Worm (Caenorhabditis elegans): Measurements from ENCODE around the gene F55H2.8.

F55H2.8 gene

DNA sequence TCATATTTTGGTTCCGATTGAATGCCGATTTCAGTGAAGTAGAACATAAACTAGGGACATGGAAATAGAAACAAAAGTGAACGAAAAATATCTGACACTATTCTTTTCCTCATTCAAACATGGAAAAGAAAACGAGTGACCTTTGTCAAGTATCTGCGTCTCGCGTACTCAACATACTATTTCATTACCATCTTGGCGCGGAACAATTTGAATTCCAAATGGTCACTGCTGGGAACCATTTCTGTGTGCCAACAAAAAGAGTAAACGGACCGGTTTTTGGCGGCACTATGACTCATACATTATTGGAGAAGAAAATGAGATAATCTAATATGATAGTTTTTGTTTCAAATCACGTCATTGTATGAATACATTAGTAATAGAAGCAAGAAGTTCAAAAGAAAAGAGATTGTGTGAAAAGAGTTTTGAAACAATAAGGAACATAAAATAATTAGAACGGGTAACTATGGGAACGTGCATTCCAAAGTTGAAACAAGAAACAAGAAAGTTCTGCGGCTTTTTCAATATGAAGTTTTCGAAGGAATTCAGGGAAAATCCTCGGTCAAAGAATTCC is 31.2 kb upstream of the F55H2.8 start:
- no peak for TF ChIP-seq snpc-1.3 (tag; optimal IDR thresholded peaks at IDR 0.05; ENCODE audit: insufficient read depth)
- TF ChIP-seq akir-1 (GFP tag; optimal IDR thresholded peaks at IDR 0.05): no peak
- no peak for TF ChIP-seq tlf-1 (GFP tag; optimal IDR thresholded peaks at IDR 0.05)
- no peak for TF ChIP-seq F23B12.7 (tag; optimal IDR thresholded peaks at IDR 0.05; ENCODE audit: insufficient read depth)
- TF ChIP-seq madf-10 (tag; optimal IDR thresholded peaks at IDR 0.05): no peak
- TF ChIP-seq D2030.7 (GFP tag; IDR thresholded peaks at IDR 0.05): no peak
- TF ChIP-seq ets-4 (GFP tag; optimal IDR thresholded peaks at IDR 0.05): no peak
- no peak for TF ChIP-seq hlh-12 (tag; optimal IDR thresholded peaks at IDR 0.05)
- TF ChIP-seq ztf-6 (GFP tag; IDR thresholded peaks at IDR 0.05): no peak
- no peak for TF ChIP-seq hmg-20 (GFP tag; IDR thresholded peaks at IDR 0.05)
- no peak for TF ChIP-seq dpl-1 (GFP tag; optimal IDR thresholded peaks at IDR 0.05)
- TF ChIP-seq xnd-1 (tag; optimal IDR thresholded peaks at IDR 0.05): no peak
- TF ChIP-seq ztf-28 (GFP tag; IDR thresholded peaks at IDR 0.05): no peak
- TF ChIP-seq F52B5.7 (tag; optimal IDR thresholded peaks at IDR 0.05): no peak
- TF ChIP-seq F55B11.4 (tag; optimal IDR thresholded peaks at IDR 0.05; ENCODE audit: borderline replicate concordance, insufficient read depth): no peak
- TF ChIP-seq snpc-1.1 (tag; optimal IDR thresholded peaks at IDR 0.05; ENCODE audit: insufficient read depth): no peak
- TF ChIP-seq bed-1 (GFP tag; IDR thresholded peaks at IDR 0.05): no peak
- no peak for TF ChIP-seq snpc-3.4 (tag; optimal IDR thresholded peaks at IDR 0.05)
- no peak for TF ChIP-seq nhr-179 (tag; optimal IDR thresholded peaks at IDR 0.05)

DNA sequence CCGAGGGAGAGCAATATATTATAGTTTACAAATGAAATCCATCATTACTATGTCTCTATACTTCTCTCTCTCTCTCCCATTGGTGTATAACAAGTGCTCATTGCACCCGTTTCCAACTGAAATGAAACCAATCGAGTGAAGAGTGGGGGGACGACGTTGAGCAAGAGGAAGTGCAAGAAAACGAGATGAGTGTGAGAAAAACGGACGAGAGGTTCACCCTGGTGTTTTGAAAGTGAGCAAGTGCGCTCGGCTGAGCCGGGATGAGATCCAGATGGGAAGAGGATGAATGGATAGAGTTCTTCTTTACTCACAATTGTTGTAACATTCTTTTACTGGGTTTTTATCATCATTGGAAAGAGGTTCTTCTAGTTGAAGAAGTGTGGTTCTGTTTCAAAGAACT is 30.0 kb upstream of the F55H2.8 start:
- no peak for TF ChIP-seq F10E7.11 (tag; optimal IDR thresholded peaks at IDR 0.05)
- TF ChIP-seq ztf-28 (GFP tag; IDR thresholded peaks at IDR 0.05): no peak
- TF ChIP-seq ceh-27 (GFP tag; optimal IDR thresholded peaks at IDR 0.05): peak; percentile 20
- no peak for TF ChIP-seq T07F8.4 (tag; optimal IDR thresholded peaks at IDR 0.05)
- TF ChIP-seq mcd-1 (GFP tag; IDR thresholded peaks at IDR 0.05): 0 out of 2 replicates have a peak, but pooled peaks have one; percentile 25
- TF ChIP-seq lin-35 (GFP tag; optimal IDR thresholded peaks at IDR 0.05): peak in 1 of 3 experiments; percentile 19
- TF ChIP-seq athp-1 (tag; optimal IDR thresholded peaks at IDR 0.05): no peak

DNA sequence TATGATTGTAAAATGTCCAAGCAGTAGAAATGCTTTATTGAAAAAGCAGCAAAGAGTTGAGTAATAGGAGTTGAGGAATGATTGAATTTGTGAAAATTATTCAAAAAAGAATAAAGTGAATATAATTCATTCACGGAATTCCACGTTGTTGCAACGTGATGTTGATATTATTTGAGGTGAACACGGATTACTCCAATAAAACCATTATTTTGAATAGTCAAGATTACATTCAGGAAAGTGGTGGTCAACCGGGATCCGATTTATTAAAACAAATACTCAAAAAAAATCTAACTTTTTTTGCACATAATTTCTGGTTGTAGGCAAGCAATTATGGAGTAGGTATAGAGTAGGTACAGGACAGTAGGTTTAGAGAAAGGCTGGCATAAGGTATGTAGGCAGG is 28.3 kb upstream of the F55H2.8 start, which contains the start of gene bre-3:
TSS of gene bre-3 (minus strand) at position 101 of the 400 bp plus-strand sequence.
- no peak for TF ChIP-seq mel-28 (tag; optimal IDR thresholded peaks at IDR 0.05; ENCODE audit: borderline replicate concordance)
- TF ChIP-seq let-526 (GFP tag; IDR thresholded peaks at IDR 0.05): no peak
- TF ChIP-seq hrde-1 (tag; optimal IDR thresholded peaks at IDR 0.05; ENCODE audit: borderline replicate concordance): no peak
- TF ChIP-seq ztf-18 (tag; optimal IDR thresholded peaks at IDR 0.05): no peak
- no peak for TF ChIP-seq lir-1 (GFP tag; conservative IDR thresholded peaks at IDR 0.05)
- TF ChIP-seq nhr-179 (tag; optimal IDR thresholded peaks at IDR 0.05): no peak
- TF ChIP-seq nhr-120 (GFP tag; IDR thresholded peaks at IDR 0.05): no peak

DNA sequence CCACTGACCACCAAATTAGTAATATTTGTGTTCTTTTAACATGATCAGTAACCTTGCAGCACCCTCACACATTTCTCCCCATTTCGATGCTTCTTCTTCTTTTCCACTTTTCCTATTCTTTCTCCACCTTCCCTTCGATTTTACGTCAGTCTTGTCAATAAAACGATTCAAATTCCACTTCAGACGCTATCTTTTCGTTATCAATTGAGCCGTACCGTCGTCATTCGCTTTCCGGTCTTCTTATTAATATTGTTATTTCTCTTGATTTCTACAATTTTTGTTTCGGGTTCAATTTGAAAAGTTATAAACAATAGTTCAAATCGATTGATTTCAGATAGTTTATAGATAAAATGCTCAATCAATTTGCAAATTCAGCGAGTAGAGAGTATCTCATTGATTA is 26.2 kb upstream of the F55H2.8 start:
- peak; percentile 55 for TF ChIP-seq nhr-80 (tag; optimal IDR thresholded peaks at IDR 0.05)
- TF ChIP-seq lsl-1 (GFP tag; optimal IDR thresholded peaks at IDR 0.05): no peak

All from whole organism, young adult.